Fruit fly (Drosophila melanogaster): ENCODE measurements around the gene Polr2J.

dm6 chr2L:17425005-17425404, 14.8 kb upstream of the Polr2J start:
- TF ChIP-seq CG11294 (GFP tag; IDR thresholded peaks at IDR 0.05) (no peak), ss (GFP tag; optimal IDR thresholded peaks at IDR 0.05) (no peak), Ets21C (GFP tag; optimal IDR thresholded peaks at IDR 0.05) (no peak), CG32006 (GFP tag; optimal IDR thresholded peaks at IDR 0.05) (no peak), Hr39 (GFP tag; optimal IDR thresholded peaks at IDR 0.05) (no peak), spab (GFP tag; optimal IDR thresholded peaks at IDR 0.05) (no peak), fd85E (GFP tag; optimal IDR thresholded peaks at IDR 0.05) (no peak), CG3032 (tag; optimal IDR thresholded peaks at IDR 0.05) (no peak)

Data from whole organism, prepupa.